Fruit fly (Drosophila melanogaster) whole organism, embryonic: Measurements from ENCODE around the gene ghi.

Experiments used
- ATbp ChIP-seq: fragments of 200-800 bp; sonication (Bioruptor generic); optimal IDR thresholded peaks from 2 replicates; lab custom pipeline; 2017; ENCODE audit warnings: missing biosample characterization, mild to moderate bottlenecking, missing genetic modification characterization, missing genetic modification reagents
- Bgb ChIP-seq: fragments of 200-800 bp; sonication (Bioruptor generic); IDR thresholded peaks from 2 replicates; pipeline ENCODE4 v1.3.6; 2022; ENCODE audit warnings: missing biosample characterization, missing genetic modification characterization; ENCODE audit not compliant: partially characterized antibody
- CG10543 ChIP-seq: fragments of 200-800 bp; sonication (Bioruptor generic); optimal IDR thresholded peaks from 3 replicates; lab custom pipeline; 2017; ENCODE audit warnings: missing biosample characterization, mild to moderate bottlenecking, missing genetic modification characterization, moderate library complexity
- CG11504 ChIP-seq: fragments of 200-800 bp; sonication (Bioruptor generic); optimal IDR thresholded peaks from 3 replicates; lab custom pipeline; 2019; ENCODE audit warnings: missing biosample characterization, mild to moderate bottlenecking, missing genetic modification characterization, moderate library complexity
- CG12659 ChIP-seq: fragments of 200-800 bp; sonication (Bioruptor generic); optimal IDR thresholded peaks from 3 replicates; lab custom pipeline; 2017; ENCODE audit warnings: mild to moderate bottlenecking, missing biosample characterization, missing genetic modification reagents, missing genetic modification characterization
- CG14014 ChIP-seq: fragments of 200-800 bp; sonication (Bioruptor generic); IDR thresholded peaks from 2 replicates; pipeline ENCODE4 v1.3.6; 2022; ENCODE audit warnings: missing biosample characterization, missing genetic modification characterization
- CG15269 ChIP-seq: fragments of 200-800 bp; sonication (Bioruptor generic); optimal IDR thresholded peaks from 2 replicates; lab custom pipeline; 2018; ENCODE audit warnings: missing biosample characterization, mild to moderate bottlenecking, missing genetic modification characterization, moderate library complexity
- CG15479 ChIP-seq: fragments of 200-800 bp; sonication (Bioruptor generic); optimal IDR thresholded peaks from 3 replicates; lab custom pipeline; 2019; ENCODE audit warnings: missing biosample characterization, mild to moderate bottlenecking, missing genetic modification characterization, moderate library complexity
- CG17186 ChIP-seq: fragments of 200-800 bp; sonication (Bioruptor generic); optimal IDR thresholded peaks from 3 replicates; lab custom pipeline; 2017; ENCODE audit warnings: missing biosample characterization, missing genetic modification reagents, missing genetic modification characterization
- CG2712 ChIP-seq: fragments of 200-800 bp; optimal IDR thresholded peaks from 3 replicates; lab custom pipeline; 2019; ENCODE audit warnings: missing biosample characterization, mild to moderate bottlenecking, missing genetic modification characterization, moderate library complexity
- CG30403 ChIP-seq: fragments of 200-800 bp; sonication (Bioruptor generic); optimal IDR thresholded peaks from 3 replicates; lab custom pipeline; 2016; ENCODE audit warnings: missing biosample characterization, missing genetic modification characterization
- CG31441 ChIP-seq: fragments of 200-800 bp; sonication (Bioruptor generic); IDR thresholded peaks from 2 replicates; pipeline ENCODE4 v1.3.6; 2022; ENCODE audit warnings: missing biosample characterization, missing genetic modification characterization
- CG3281 ChIP-seq: fragments of 200-800 bp; sonication (Bioruptor generic); optimal IDR thresholded peaks from 3 replicates; lab custom pipeline; 2017; ENCODE audit warnings: missing biosample characterization, mild to moderate bottlenecking, missing genetic modification characterization
- CG34422 ChIP-seq: fragments of 200-800 bp; sonication (Bioruptor generic); IDR thresholded peaks from 3 replicates; pipeline ENCODE4 v1.3.6; 2022; ENCODE audit warnings: missing biosample characterization, missing genetic modification characterization
- CG5180 ChIP-seq: fragments of 200-800 bp; sonication (Bioruptor generic); optimal IDR thresholded peaks from 3 replicates; lab custom pipeline; 2017; ENCODE audit warnings: missing biosample characterization, missing genetic modification characterization, mild to moderate bottlenecking, moderate library complexity, missing genetic modification reagents
- CG6765 ChIP-seq: fragments of 200-800 bp; sonication (Bioruptor generic); optimal IDR thresholded peaks from 3 replicates; lab custom pipeline; 2017; ENCODE audit warnings: missing biosample characterization, mild to moderate bottlenecking, missing genetic modification characterization
- CG9727 ChIP-seq: fragments of 200-800 bp; sonication (Bioruptor generic); optimal IDR thresholded peaks from 3 replicates; lab custom pipeline; 2017; ENCODE audit warnings: missing biosample characterization, mild to moderate bottlenecking, missing genetic modification characterization
- D ChIP-seq, 2 experiments: fragments of 200-800 bp in 1 of 2; fragments of >200 bp in 1 of 2; sonication (Bioruptor generic) in 1 of 2; optimal IDR thresholded peaks; 2 replicates in 1 of 2; 3 replicates in 1 of 2; lab custom pipeline; 2017; ENCODE audit warnings: mild to moderate bottlenecking in 1 of 2, missing biosample characterization in 1 of 2, missing genetic modification characterization in 1 of 2, missing genetic modification reagents in 1 of 2
- Drgx ChIP-seq: fragments of 200-800 bp; sonication (Bioruptor generic); IDR thresholded peaks from 2 replicates; pipeline ENCODE4 v1.3.6; 2022; ENCODE audit warnings: missing biosample characterization, missing genetic modification characterization
- Eip74EF ChIP-seq, 2 experiments: fragments of 200-800 bp in 1 of 2; fragments of >200 bp in 1 of 2; sonication (Bioruptor generic) in 1 of 2; optimal IDR thresholded peaks; 2 replicates each; lab custom pipeline; 2017 to 2019; ENCODE audit warnings: missing biosample characterization in 2 of 2, missing genetic modification characterization in 2 of 2, mild to moderate bottlenecking in 1 of 2, moderate library complexity in 1 of 2
- Elba2 ChIP-seq: fragments of 200-800 bp; sonication (Bioruptor generic); optimal IDR thresholded peaks from 3 replicates; lab custom pipeline; 2016; ENCODE audit warnings: missing biosample characterization, missing genetic modification characterization
- Ets65A ChIP-seq: fragments of 200-800 bp; sonication (Bioruptor generic); peaks from one replicate; lab custom pipeline; 2016; ENCODE audit warnings: missing biosample characterization, missing genetic modification characterization
- HmgZ ChIP-seq: fragments of 200-800 bp; sonication (Bioruptor generic); optimal IDR thresholded peaks from 2 replicates; lab custom pipeline; 2018; ENCODE audit warnings: missing biosample characterization, mild to moderate bottlenecking, missing genetic modification characterization
- Hmr ChIP-seq: fragments of 200-800 bp; sonication (Bioruptor generic); optimal IDR thresholded peaks from 3 replicates; lab custom pipeline; 2017; ENCODE audit warnings: mild to moderate bottlenecking, missing biosample characterization, missing genetic modification reagents, missing genetic modification characterization
- Hr51 ChIP-seq, 2 experiments: fragments of 200-800 bp; sonication (Bioruptor generic); optimal IDR thresholded peaks; 2 replicates in 1 of 2; 3 replicates in 1 of 2; lab custom pipeline; 2016 to 2018; ENCODE audit warnings: missing biosample characterization in 2 of 2, missing genetic modification characterization in 2 of 2, mild to moderate bottlenecking in 1 of 2, moderate library complexity in 1 of 2
- Med ChIP-seq: fragments of 200-800 bp; sonication (Bioruptor generic); peaks from one replicate; lab custom pipeline; 2016; ENCODE audit warnings: missing biosample characterization, missing genetic modification characterization, mild to moderate bottlenecking, inconsistent platforms, moderate library complexity
- Meics ChIP-seq: fragments of 200-800 bp; sonication (Bioruptor generic); optimal IDR thresholded peaks from 2 replicates; lab custom pipeline; 2017; ENCODE audit warnings: missing biosample characterization, mild to moderate bottlenecking, missing genetic modification characterization
- PHDP ChIP-seq: fragments of 200-800 bp; sonication (Bioruptor generic); optimal IDR thresholded peaks from 3 replicates; lab custom pipeline; 2018; ENCODE audit warnings: missing biosample characterization, mild to moderate bottlenecking, missing genetic modification characterization, moderate library complexity
- Ptx1 ChIP-seq: fragments of 200-800 bp; sonication (Bioruptor generic); IDR thresholded peaks from 2 replicates; pipeline ENCODE4 v1.3.6; 2022; ENCODE audit warnings: missing biosample characterization, missing genetic modification characterization
- Xbp1 ChIP-seq: fragments of 200-800 bp; sonication (Bioruptor generic); optimal IDR thresholded peaks from 3 replicates; lab custom pipeline; 2016; ENCODE audit warnings: missing biosample characterization, mild to moderate bottlenecking, missing genetic modification characterization
- abd-A ChIP-seq: fragments of 200-800 bp; sonication (Bioruptor generic); optimal IDR thresholded peaks from 3 replicates; lab custom pipeline; 2019; ENCODE audit warnings: missing biosample characterization, mild to moderate bottlenecking, missing genetic modification characterization, moderate library complexity
- cg ChIP-seq: fragments of 200-800 bp; sonication (Bioruptor generic); optimal IDR thresholded peaks from 3 replicates; lab custom pipeline; 2019; ENCODE audit warnings: missing biosample characterization, mild to moderate bottlenecking, missing genetic modification characterization, moderate library complexity
- dm ChIP-seq: fragments of 200-800 bp; sonication (Bioruptor generic); optimal IDR thresholded peaks from 3 replicates; lab custom pipeline; 2016; ENCODE audit warnings: missing biosample characterization, missing genetic modification characterization
- fd102C ChIP-seq: fragments of 200-800 bp; sonication (Bioruptor generic); optimal IDR thresholded peaks from 2 replicates; lab custom pipeline; 2018; ENCODE audit warnings: missing biosample characterization, mild to moderate bottlenecking, missing genetic modification characterization, moderate library complexity
- fd3F ChIP-seq: fragments of 200-800 bp; sonication (Bioruptor generic); optimal IDR thresholded peaks from 2 replicates; lab custom pipeline; 2018; ENCODE audit warnings: missing biosample characterization, mild to moderate bottlenecking, missing genetic modification characterization, moderate library complexity
- lab ChIP-seq: fragments of 200-800 bp; sonication (Bioruptor generic); optimal IDR thresholded peaks from 3 replicates; lab custom pipeline; 2017; ENCODE audit warnings: missing biosample characterization, missing genetic modification characterization, mild to moderate bottlenecking, moderate library complexity, missing genetic modification reagents
- lola ChIP-seq, 3 experiments: fragments of >200 bp in 2 of 3; fragments of 200-800 bp in 1 of 3; sonication (Bioruptor generic) in 1 of 3; optimal IDR thresholded peaks; 2 replicates each; lab custom pipeline; 2017 to 2019; ENCODE audit warnings: missing biosample characterization in 3 of 3, missing genetic modification characterization in 3 of 3, mild to moderate bottlenecking in 1 of 3, moderate library complexity in 1 of 3
- mirr ChIP-seq: fragments of 200-800 bp; sonication (Bioruptor generic); optimal IDR thresholded peaks from 3 replicates; lab custom pipeline; 2018; ENCODE audit warnings: missing biosample characterization, mild to moderate bottlenecking, missing genetic modification characterization
- prd ChIP-seq, 3 experiments: fragments of >200 bp in 2 of 3; fragments of 200-800 bp in 1 of 3; sonication (Bioruptor generic) in 1 of 3; optimal IDR thresholded peaks in 2 of 3; IDR thresholded peaks in 1 of 3; 2 replicates in 2 of 3; 3 replicates in 1 of 3; pipeline versions ENCODE4 v1.3.6 to Lab custom; 2017 to 2022; ENCODE audit warnings: missing biosample characterization in 1 of 3, missing genetic modification characterization in 1 of 3
- repo ChIP-seq: fragments of 200-800 bp; sonication (Bioruptor generic); optimal IDR thresholded peaks from 2 replicates; lab custom pipeline; 2016; ENCODE audit warnings: missing biosample characterization, missing genetic modification characterization
- sqz ChIP-seq: fragments of 200-800 bp; sonication (Bioruptor generic); optimal IDR thresholded peaks from 3 replicates; lab custom pipeline; 2018; ENCODE audit warnings: missing biosample characterization, mild to moderate bottlenecking, missing genetic modification characterization
- tll ChIP-seq, 2 experiments: fragments of 200-800 bp in 1 of 2; fragments of >200 bp in 1 of 2; sonication (Bioruptor generic) in 1 of 2; optimal IDR thresholded peaks; 2 replicates each; lab custom pipeline; 2017 to 2019; ENCODE audit warnings: missing biosample characterization in 2 of 2, missing genetic modification characterization in 2 of 2, mild to moderate bottlenecking in 1 of 2, moderate library complexity in 1 of 2
- tup ChIP-seq: fragments of 200-800 bp; sonication (Bioruptor generic); optimal IDR thresholded peaks from 2 replicates; lab custom pipeline; 2016; ENCODE audit warnings: missing biosample characterization, mild to moderate bottlenecking, missing genetic modification characterization, moderate library complexity
- vnd ChIP-seq: fragments of 200-800 bp; sonication (Bioruptor generic); IDR thresholded peaks from 3 replicates; pipeline ENCODE4 v1.3.6; 2022; ENCODE audit warnings: missing biosample characterization, missing genetic modification characterization; ENCODE audit not compliant: partially characterized antibody
- zen ChIP-seq: fragments of 200-800 bp; sonication (Bioruptor generic); optimal IDR thresholded peaks from 3 replicates; lab custom pipeline; 2018; ENCODE audit warnings: missing biosample characterization, mild to moderate bottlenecking, missing genetic modification characterization, moderate library complexity

Gene ghi

DNA sequence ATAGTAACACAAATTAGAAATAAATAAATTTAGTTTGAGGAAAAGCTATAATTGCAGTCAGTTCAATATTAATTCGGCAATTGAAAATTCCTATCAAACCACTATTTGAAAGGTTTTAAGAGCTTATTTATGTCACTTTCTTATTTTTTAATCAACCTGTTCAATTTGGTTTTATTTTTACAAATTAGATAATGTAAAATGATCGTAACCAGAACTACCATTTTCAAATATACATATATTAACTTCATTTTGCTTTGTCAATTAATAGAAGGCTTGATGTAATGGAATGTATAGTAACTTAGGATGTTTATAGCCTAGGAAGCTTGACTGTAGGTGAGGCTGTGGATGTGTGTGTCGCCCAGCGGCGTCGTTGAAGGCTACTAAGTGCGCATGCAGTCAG lies 14.9 kb downstream of the ghi start (continued):
- TF ChIP-seq Meics (GFP tag; lab: Kevin White, UChicago) (peak; percentile 41), CG6765 (peak; percentile 29), PHDP (tag; lab: Kevin White, UChicago) (peak; percentile 17), Ptx1 (0 out of 2 replicates have a peak, but pooled peaks have one; percentile 23), CG34422 (GFP tag; lab: Robert Waterston, UW) (no peak), repo (GFP tag; lab: Kevin White, UChicago) (no peak), CG17186 (GFP tag; lab: Kevin White, UChicago) (no peak), Hr51 (GFP tag; optimal IDR thresholded peaks at IDR 0.05; lab: Kevin White, UChicago) (peak in 1 of 2 experiments; percentile 43), CG15269 (tag; lab: Kevin White, UChicago) (peak; percentile 26), CG11504 (peak; percentile 69), CG10543 (GFP tag; lab: Kevin White, UChicago) (peak; percentile 40), CG31441 (GFP tag; lab: Robert Waterston, UW) (peak; percentile 51; the same call in 1 of the 2 replicates), CG2712 (tag; lab: Kevin White, UChicago) (peak; percentile 37), Eip74EF (GFP tag; optimal IDR thresholded peaks at IDR 0.05; lab: Kevin White, UChicago) (peak in 1 of 2 experiments; percentile 14), CG5180 (GFP tag; lab: Kevin White, UChicago) (peak; percentile 12), CG3281 (GFP tag; lab: Kevin White, UChicago) (peak; percentile 38), tup (GFP tag; lab: Kevin White, UChicago) (no peak), lab (GFP tag; lab: Kevin White, UChicago) (peak; percentile 52), CG30403 (GFP tag; lab: Kevin White, UChicago) (peak; percentile 45), Xbp1 (peak; percentile 11), lola (GFP tag; optimal IDR thresholded peaks at IDR 0.05; lab: Kevin White, UChicago) (peak in 1 of 3 experiments; percentile 2), CG12659 (peak; percentile 41), prd (optimal IDR thresholded peaks at IDR 0.05; lab: Kevin White, UChicago) (no peak), prd (GFP tag; IDR thresholded peaks at IDR 0.05; lab: Robert Waterston, UW) (0 out of 3 replicates have a peak, but pooled peaks have one; percentile 10), Hmr (peak; percentile 32)

DNA sequence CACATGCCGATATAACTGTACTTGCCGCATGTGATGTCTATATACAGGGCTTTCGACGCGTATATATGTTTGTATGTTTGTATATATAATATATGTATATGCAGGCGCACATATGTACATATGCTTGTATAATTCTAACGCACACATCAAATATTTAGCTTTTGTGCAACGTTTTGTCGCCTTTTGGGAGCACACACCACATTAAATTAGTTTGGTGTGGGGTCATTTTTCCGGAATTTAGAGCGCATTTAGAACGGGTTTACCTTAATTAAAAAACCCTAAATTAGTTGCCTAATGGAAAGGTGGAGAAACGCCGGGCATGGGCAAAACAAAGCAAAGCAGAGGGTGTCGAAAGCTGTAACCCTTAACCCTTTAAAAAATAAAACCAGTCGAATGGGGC lies 15.6 kb downstream of the ghi start:
- TF ChIP-seq Ets65A (GFP tag; lab: Kevin White, UChicago) = peak; percentile 68
- TF ChIP-seq CG9727 = no peak

DNA sequence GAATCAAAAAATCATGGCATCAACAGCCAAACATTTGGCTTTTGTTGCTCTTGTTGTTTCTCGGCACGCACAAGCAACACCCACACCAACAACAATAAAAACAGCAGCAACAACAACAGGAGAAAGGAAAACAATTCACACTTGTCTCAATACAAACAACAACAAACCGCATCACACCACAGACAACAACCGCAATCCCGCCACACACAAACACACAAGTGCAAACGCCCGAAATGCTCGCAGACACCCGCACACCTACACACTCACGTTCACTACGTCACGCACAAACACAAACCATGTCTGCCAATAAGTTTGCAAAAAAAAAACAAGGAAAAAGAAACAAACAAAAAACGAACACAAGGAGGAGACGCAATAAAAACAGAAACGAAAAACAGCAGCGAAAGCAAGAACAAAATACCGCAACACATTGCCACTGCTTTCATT lies 16.1 kb downstream of the ghi start:
- TF ChIP-seq mirr (GFP tag; lab: Kevin White, UChicago) = peak; percentile 46
- peak in 1 of 2 experiments; percentile 43 for TF ChIP-seq Hr51 (GFP tag; optimal IDR thresholded peaks at IDR 0.05; lab: Kevin White, UChicago)
- TF ChIP-seq Bgb (GFP tag; lab: Robert Waterston, UW) = no peak
- no peak for TF ChIP-seq HmgZ (tag; lab: Kevin White, UChicago)
- TF ChIP-seq zen (tag; lab: Kevin White, UChicago) = peak; percentile 38
- peak; percentile 26 for TF ChIP-seq D (optimal IDR thresholded peaks at IDR 0.05; lab: Kevin White, UChicago)
- TF ChIP-seq D (GFP tag; optimal IDR thresholded peaks at IDR 0.05; lab: Kevin White, UChicago) = no peak
- peak in 1 of 2 experiments; percentile 95 for TF ChIP-seq tll (GFP tag; optimal IDR thresholded peaks at IDR 0.05; lab: Kevin White, UChicago)
- peak; percentile 70 for TF ChIP-seq Med (GFP tag; lab: Kevin White, UChicago)
- no peak for TF ChIP-seq CG14014 (GFP tag; lab: Robert Waterston, UW)
- TF ChIP-seq vnd (GFP tag; lab: Robert Waterston, UW) = no peak
- no peak for TF ChIP-seq fd3F
- TF ChIP-seq abd-A (tag; lab: Kevin White, UChicago) = peak; percentile 53
- peak; percentile 73 for TF ChIP-seq Elba2 (GFP tag; lab: Kevin White, UChicago)
- TF ChIP-seq Drgx (GFP tag; lab: Robert Waterston, UW) = peak; percentile 68
- TF ChIP-seq dm (GFP tag; lab: Kevin White, UChicago) = no peak
- peak; percentile 36 for TF ChIP-seq CG15479 (GFP tag; lab: Kevin White, UChicago)
- TF ChIP-seq fd102C = peak; percentile 62
- peak; percentile 2 for TF ChIP-seq ATbp (GFP tag; lab: Kevin White, UChicago)
- peak; percentile 52 for TF ChIP-seq cg (GFP tag; lab: Kevin White, UChicago)
- peak; percentile 13 for TF ChIP-seq sqz
